Worm (Caenorhabditis elegans) whole organism, L3 larva: ENCODE data around the gene W06G6.17.
"Not testable (repeated sequence)": the region's sequence is repeated elsewhere in the genome, so short reads cannot be mapped to it uniquely, and the experiment has no call there.

Experiments
- elt-1 ChIP-seq: fragments of 150-350 bp; optimal IDR thresholded peaks from 2 replicates; lab custom pipeline; 2014; ENCODE audit warnings: missing biosample characterization, missing genetic modification characterization
- fos-1 ChIP-seq: fragments of 150-350 bp; optimal IDR thresholded peaks from 2 replicates; lab custom pipeline; 2014; ENCODE audit warnings: missing biosample characterization, missing genetic modification characterization
- lin-15B ChIP-seq: fragments of 150-350 bp; optimal IDR thresholded peaks from 2 replicates; lab custom pipeline; 2014; ENCODE audit warnings: missing biosample characterization, missing genetic modification characterization
- mdl-1 ChIP-seq: fragments of 150-350 bp; optimal IDR thresholded peaks from 2 replicates; lab custom pipeline; 2014; ENCODE audit warnings: missing biosample characterization, missing genetic modification characterization
- nhr-11 ChIP-seq: fragments of 150-350 bp; optimal IDR thresholded peaks from 2 replicates; lab custom pipeline; 2014; ENCODE audit warnings: missing biosample characterization, missing genetic modification characterization
- pha-4 ChIP-seq: fragments of 150-350 bp; optimal IDR thresholded peaks from 2 replicates; lab custom pipeline; 2014; ENCODE audit warnings: missing biosample characterization, missing genetic modification reagents, missing genetic modification characterization
- pqm-1 ChIP-seq: fragments of 150-350 bp; optimal IDR thresholded peaks from 2 replicates; lab custom pipeline; 2017; ENCODE audit warnings: missing biosample characterization, missing genetic modification characterization, inconsistent platforms
- ztf-4 ChIP-seq: fragments of 150-350 bp; optimal IDR thresholded peaks from 2 replicates; lab custom pipeline; 2014; ENCODE audit warnings: missing biosample characterization, missing genetic modification characterization

DNA sequence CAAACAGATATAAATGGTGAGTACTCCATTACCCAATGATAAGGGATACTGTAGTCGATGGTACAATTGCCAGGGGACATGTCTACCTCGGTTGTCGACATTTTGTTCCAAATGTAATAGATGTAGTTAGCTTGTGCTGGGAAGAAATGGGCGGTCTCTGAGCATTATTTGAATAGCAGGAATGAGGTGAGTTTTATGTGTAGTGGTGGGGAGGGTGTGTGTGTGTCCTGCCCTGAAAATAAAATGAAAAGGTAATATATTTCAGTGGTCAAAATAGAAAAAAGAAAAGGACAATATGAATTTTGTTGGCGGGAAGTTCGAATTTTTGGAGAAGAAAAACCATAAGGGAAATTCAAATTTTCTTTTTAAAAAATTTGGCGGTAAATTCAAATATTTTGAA, 15.8 kb upstream of the W06G6.17 start, which contains the start of gene Y70C5B.2:
- TF ChIP-seq nhr-11 (tag; lab: Kevin White, UChicago); ztf-4; pqm-1 (tag; lab: Kevin White, UChicago); mdl-1 (tag; lab: Kevin White, UChicago); fos-1 (tag; lab: Kevin White, UChicago); elt-1 (tag; lab: Kevin White, UChicago); pha-4 (tag; lab: Kevin White, UChicago); lin-15B (tag; lab: Kevin White, UChicago): not testable (repeated sequence)
